Worm (Caenorhabditis elegans) whole organism, L2 larva: ENCODE results near the gene hpr-17.

Experiments used
- C34F6.9 ChIP-seq: fragments of 150-350 bp; optimal IDR thresholded peaks from 2 replicates; lab custom pipeline; 2014; ENCODE audit warnings: missing biosample characterization, missing genetic modification characterization
- F13H6.1 ChIP-seq: sonication (generic microtip); optimal IDR thresholded peaks from 2 replicates; lab custom pipeline; 2016; ENCODE audit warnings: missing genetic modification characterization, missing compliant biosample characterization
- R02D3.7 ChIP-seq: fragments of 150-350 bp; optimal IDR thresholded peaks from 2 replicates; lab custom pipeline; 2014; ENCODE audit warnings: missing biosample characterization, missing genetic modification characterization
- Y55F3AM.14 ChIP-seq: fragments of 200-800 bp; sonication (Bioruptor generic); optimal IDR thresholded peaks from 2 replicates; lab custom pipeline; 2018; ENCODE audit warnings: mild to moderate bottlenecking, missing genetic modification characterization, missing compliant biosample characterization
- ZK546.5 ChIP-seq: sonication (generic microtip); optimal IDR thresholded peaks from 2 replicates; lab custom pipeline; 2017; ENCODE audit warnings: missing biosample characterization, missing genetic modification characterization
- alr-1 ChIP-seq: fragments of 150-350 bp; optimal IDR thresholded peaks from 2 replicates; lab custom pipeline; 2014; ENCODE audit warnings: missing biosample characterization, missing genetic modification characterization
- aly-2 ChIP-seq: fragments of 150-350 bp; optimal IDR thresholded peaks from 2 replicates; lab custom pipeline; 2014; ENCODE audit warnings: missing biosample characterization, missing genetic modification characterization
- ama-1 ChIP-seq: fragments of 150-350 bp; optimal IDR thresholded peaks from 2 replicates; lab custom pipeline; 2018; ENCODE audit warnings: inconsistent platforms
- blmp-1 ChIP-seq: sonication (generic microtip); optimal IDR thresholded peaks from 2 replicates; lab custom pipeline; 2017; ENCODE audit warnings: missing genetic modification characterization, mild to moderate bottlenecking, missing compliant biosample characterization, antibody characterized with exemption, moderate library complexity; ENCODE audit not compliant: insufficient read depth
- ceh-16 ChIP-seq: fragments of 150-350 bp; optimal IDR thresholded peaks from 2 replicates; lab custom pipeline; 2014; ENCODE audit warnings: missing biosample characterization, missing genetic modification characterization
- ceh-82 ChIP-seq: fragments of 150-350 bp; optimal IDR thresholded peaks from 2 replicates; lab custom pipeline; 2014; ENCODE audit warnings: missing biosample characterization, missing genetic modification characterization
- crh-2 ChIP-seq: sonication (generic microtip); optimal IDR thresholded peaks from 2 replicates; lab custom pipeline; 2017; ENCODE audit warnings: missing biosample characterization, missing genetic modification characterization
- egl-27 ChIP-seq: sonication (generic microtip); optimal IDR thresholded peaks from 3 replicates; lab custom pipeline; 2017; ENCODE audit warnings: missing biosample characterization, missing genetic modification reagents, missing genetic modification characterization
- fos-1 ChIP-seq: fragments of 150-350 bp; optimal IDR thresholded peaks from 2 replicates; lab custom pipeline; 2014; ENCODE audit warnings: missing biosample characterization, missing genetic modification characterization
- gmeb-1 ChIP-seq: fragments of 150-350 bp; optimal IDR thresholded peaks from 2 replicates; lab custom pipeline; 2014; ENCODE audit warnings: missing biosample characterization, missing genetic modification characterization
- lin-11 ChIP-seq: fragments of 150-350 bp; sonication (generic microtip); optimal IDR thresholded peaks from 2 replicates; lab custom pipeline; 2014; ENCODE audit warnings: missing biosample characterization, missing genetic modification characterization, inconsistent platforms, mixed read lengths
- lin-13 ChIP-seq: fragments of 150-350 bp; optimal IDR thresholded peaks from 2 replicates; lab custom pipeline; 2014; ENCODE audit warnings: missing biosample characterization, missing genetic modification reagents, missing genetic modification characterization
- lin-39 ChIP-seq: fragments of 150-350 bp; optimal IDR thresholded peaks from 2 replicates; lab custom pipeline; 2014; ENCODE audit warnings: missing biosample characterization, missing genetic modification reagents, missing genetic modification characterization
- lsy-2 ChIP-seq, 2 experiments: fragments of 150-350 bp in 1 of 2; sonication (generic microtip) in 1 of 2; optimal IDR thresholded peaks; 2 replicates each; lab custom pipeline; 2014 to 2017; ENCODE audit warnings: missing biosample characterization in 2 of 2, missing genetic modification characterization in 2 of 2
- mab-5 ChIP-seq: fragments of 150-350 bp; optimal IDR thresholded peaks from 2 replicates; lab custom pipeline; 2014; ENCODE audit warnings: missing biosample characterization, missing genetic modification characterization
- mbf-1 ChIP-seq: sonication (generic microtip); optimal IDR thresholded peaks from 2 replicates; lab custom pipeline; 2017; ENCODE audit warnings: missing biosample characterization, missing genetic modification characterization
- nhr-10 ChIP-seq: sonication (generic microtip); optimal IDR thresholded peaks from 2 replicates; lab custom pipeline; 2017; ENCODE audit warnings: missing biosample characterization, missing genetic modification characterization
- nhr-11 ChIP-seq: fragments of 150-350 bp; optimal IDR thresholded peaks from 2 replicates; lab custom pipeline; 2014; ENCODE audit warnings: missing biosample characterization, missing genetic modification characterization
- nhr-12 ChIP-seq: fragments of 150-350 bp; optimal IDR thresholded peaks from 2 replicates; lab custom pipeline; 2014; ENCODE audit warnings: missing biosample characterization, missing genetic modification characterization
- nhr-129 ChIP-seq: fragments of 150-350 bp; optimal IDR thresholded peaks from 2 replicates; lab custom pipeline; 2014; ENCODE audit warnings: missing biosample characterization, missing genetic modification characterization
- nhr-21 ChIP-seq: fragments of 150-350 bp; optimal IDR thresholded peaks from 2 replicates; lab custom pipeline; 2014; ENCODE audit warnings: missing biosample characterization, missing genetic modification characterization
- nhr-25 ChIP-seq: fragments of 150-350 bp; sonication (generic microtip); optimal IDR thresholded peaks from 3 replicates; lab custom pipeline; 2014; ENCODE audit warnings: missing biosample characterization, missing genetic modification characterization
- nhr-6 ChIP-seq: fragments of 150-350 bp; optimal IDR thresholded peaks from 2 replicates; lab custom pipeline; 2014; ENCODE audit warnings: missing biosample characterization, missing genetic modification characterization
- nhr-77 ChIP-seq: fragments of 150-350 bp; optimal IDR thresholded peaks from 2 replicates; lab custom pipeline; 2014; ENCODE audit warnings: missing biosample characterization, missing genetic modification characterization
- peb-1 ChIP-seq: fragments of 150-350 bp; optimal IDR thresholded peaks from 2 replicates; lab custom pipeline; 2014; ENCODE audit warnings: missing biosample characterization, missing genetic modification characterization
- sem-4 ChIP-seq: fragments of 150-350 bp; optimal IDR thresholded peaks from 2 replicates; lab custom pipeline; 2014; ENCODE audit warnings: missing biosample characterization, missing genetic modification reagents, missing genetic modification characterization
- sma-3 ChIP-seq: sonication (generic microtip); optimal IDR thresholded peaks from 2 replicates; lab custom pipeline; 2016; ENCODE audit warnings: missing genetic modification reagents, missing genetic modification characterization, missing compliant biosample characterization
- sma-9 ChIP-seq, 2 experiments: fragments of 150-350 bp in 1 of 2; sonication (generic microtip) in 1 of 2; optimal IDR thresholded peaks; 2 replicates each; lab custom pipeline; 2014 to 2016; ENCODE audit warnings: missing genetic modification characterization in 2 of 2, mild to moderate bottlenecking in 1 of 2, missing biosample characterization in 1 of 2, missing compliant biosample characterization in 1 of 2, missing genetic modification reagents in 1 of 2, moderate library complexity in 1 of 2
- snpc-4 ChIP-seq: fragments of 150-350 bp; optimal IDR thresholded peaks from 2 replicates; lab custom pipeline; 2014; ENCODE audit warnings: missing biosample characterization, missing genetic modification characterization
- unc-39 ChIP-seq: fragments of 150-350 bp; optimal IDR thresholded peaks from 2 replicates; lab custom pipeline; 2014; ENCODE audit warnings: missing biosample characterization, missing genetic modification characterization
- unc-55 ChIP-seq: fragments of 150-350 bp; sonication (generic microtip); optimal IDR thresholded peaks from 3 replicates; lab custom pipeline; 2014; ENCODE audit warnings: missing biosample characterization, missing genetic modification reagents, missing genetic modification characterization
- unc-62 ChIP-seq: fragments of 150-350 bp; optimal IDR thresholded peaks from 2 replicates; lab custom pipeline; 2014; ENCODE audit warnings: missing biosample characterization, missing genetic modification reagents, missing genetic modification characterization
- zag-1 ChIP-seq: fragments of 150-350 bp; optimal IDR thresholded peaks from 2 replicates; lab custom pipeline; 2014; ENCODE audit warnings: missing biosample characterization, missing genetic modification characterization
- ztf-1 ChIP-seq: fragments of 200-800 bp; sonication (Bioruptor generic); conservative IDR thresholded peaks from 2 replicates; pipeline ENCODE4 v1.3.6; 2022; ENCODE audit warnings: missing genetic modification characterization, missing compliant biosample characterization
- ztf-11 ChIP-seq: sonication (generic microtip); optimal IDR thresholded peaks from 2 replicates; lab custom pipeline; 2017; ENCODE audit warnings: missing biosample characterization, missing genetic modification characterization

The hpr-17 gene

ce11 chrII:13199674-13200215 lies 42.9 kb upstream of the hpr-17 start, which contains the start of gene btf-1 (continued):
- peak; percentile 68 for TF ChIP-seq crh-2 (tag; lab: Kevin White, UChicago)
- TF ChIP-seq mab-5 (tag; lab: Kevin White, UChicago): no peak
- TF ChIP-seq nhr-10 (tag; lab: Kevin White, UChicago): no peak
- TF ChIP-seq unc-55 (GFP tag; lab: Kevin White, UChicago): peak; percentile 81
- TF ChIP-seq aly-2: no peak
- TF ChIP-seq sma-3 (GFP tag; lab: Kevin White, UChicago): peak; percentile 92
- TF ChIP-seq sma-9 (GFP tag; optimal IDR thresholded peaks at IDR 0.05; lab: Kevin White, UChicago): peak; percentile 70
- TF ChIP-seq sma-9 (tag; optimal IDR thresholded peaks at IDR 0.05; lab: Kevin White, UChicago): no peak

- no peak for TF ChIP-seq F13H6.1 (tag; lab: Kevin White, UChicago)
- no peak for TF ChIP-seq alr-1 (tag; lab: Kevin White, UChicago)
- no peak for TF ChIP-seq unc-62 (GFP tag; lab: Kevin White, UChicago)
- no peak for TF ChIP-seq aly-2
- no peak for TF ChIP-seq ZK546.5 (tag; lab: Kevin White, UChicago)
- no peak for TF ChIP-seq mbf-1 (tag; lab: Kevin White, UChicago)
- TF ChIP-seq C34F6.9 (tag; lab: Kevin White, UChicago): no peak
- TF ChIP-seq blmp-1 (tag; lab: Kevin White, UChicago): no peak
- no peak for TF ChIP-seq snpc-4
- no peak for TF ChIP-seq unc-39
- no peak for TF ChIP-seq lin-11 (tag; lab: Kevin White, UChicago)
- no peak for TF ChIP-seq ceh-82 (tag; lab: Kevin White, UChicago)
- no peak for TF ChIP-seq sem-4
- no peak for TF ChIP-seq lin-39 (tag; lab: Kevin White, UChicago)
Measured at ce11 chrII:13198845-13199244, 42.0 kb upstream of the hpr-17 start.

- TF ChIP-seq gmeb-1 (tag; lab: Kevin White, UChicago) (no peak), F13H6.1 (tag; lab: Kevin White, UChicago) (peak; percentile 22), lin-39 (tag; lab: Kevin White, UChicago) (no peak), unc-55 (GFP tag; lab: Kevin White, UChicago) (peak; percentile 35), C34F6.9 (tag; lab: Kevin White, UChicago) (peak; percentile 28), sem-4 (peak; percentile 13), snpc-4 (no peak), lsy-2 (tag; optimal IDR thresholded peaks at IDR 0.05; lab: Kevin White, UChicago) (peak in 1 of 2 experiments; percentile 23), ceh-82 (tag; lab: Kevin White, UChicago) (no peak), ztf-1 (GFP tag; lab: Robert Waterston, UW) (no peak), nhr-129 (peak; percentile 64), egl-27 (tag; lab: Kevin White, UChicago) (no peak), fos-1 (tag; lab: Kevin White, UChicago) (peak; percentile 69)
- TF ChIP-seq, all 48 proteins: peak for 7
Measured at ce11 chrII:13196689-13197280, 39.9 kb upstream of the hpr-17 start.

- TF ChIP-seq nhr-25 (peak; percentile 10), R02D3.7 (no peak)
Measured at ce11 chrII:13195706-13196417, 39.0 kb upstream of the hpr-17 start.

ce11 chrII:13195163-13195562 lies 38.3 kb upstream of the hpr-17 start, which contains the start of gene lec-1:
Gene lec-1, plus strand, starts transcription at chrII:13195549.
- TF ChIP-seq lsy-2 (tag; optimal IDR thresholded peaks at IDR 0.05; lab: Kevin White, UChicago): peak; percentile 21 to 67
- no peak for TF ChIP-seq ama-1 (lab: Kevin White, UChicago)
- TF ChIP-seq C34F6.9 (tag; lab: Kevin White, UChicago): peak; percentile 83
- no peak for TF ChIP-seq mbf-1 (tag; lab: Kevin White, UChicago)
- TF ChIP-seq sma-9 (GFP tag; optimal IDR thresholded peaks at IDR 0.05; lab: Kevin White, UChicago): peak; percentile 64
- TF ChIP-seq sma-9 (tag; optimal IDR thresholded peaks at IDR 0.05; lab: Kevin White, UChicago): no peak
- peak; percentile 10 for TF ChIP-seq snpc-4
- TF ChIP-seq peb-1 (tag; lab: Kevin White, UChicago): no peak
- TF ChIP-seq nhr-12 (tag; lab: Kevin White, UChicago): no peak
- TF ChIP-seq aly-2: no peak
- TF ChIP-seq lin-13: peak; percentile 69
- no peak for TF ChIP-seq nhr-77
- TF ChIP-seq blmp-1 (tag; lab: Kevin White, UChicago): no peak
- peak; percentile 58 for TF ChIP-seq nhr-6
- TF ChIP-seq nhr-11 (tag; lab: Kevin White, UChicago): no peak
- no peak for TF ChIP-seq ceh-16 (tag; lab: Kevin White, UChicago)
- TF ChIP-seq unc-62 (GFP tag; lab: Kevin White, UChicago): no peak
- peak; percentile 79 for TF ChIP-seq crh-2 (tag; lab: Kevin White, UChicago)
- TF ChIP-seq lin-11 (tag; lab: Kevin White, UChicago): no peak
- no peak for TF ChIP-seq ztf-11 (tag; lab: Kevin White, UChicago)
- peak; percentile 66 for TF ChIP-seq F13H6.1 (tag; lab: Kevin White, UChicago)
- TF ChIP-seq Y55F3AM.14 (GFP tag; lab: Kevin White, UChicago): no peak
- peak; percentile 87 for TF ChIP-seq nhr-129
- no peak for TF ChIP-seq ztf-1 (GFP tag; lab: Robert Waterston, UW)
- TF ChIP-seq nhr-21: peak; percentile 3
- peak; percentile 37 for TF ChIP-seq zag-1 (tag; lab: Kevin White, UChicago)
- TF ChIP-seq gmeb-1 (tag; lab: Kevin White, UChicago): no peak
- TF ChIP-seq unc-55 (GFP tag; lab: Kevin White, UChicago): peak; percentile 63
